Worm (Caenorhabditis elegans) whole organism, L2 larva: Measurements from ENCODE around the gene cisd-1.

ENCODE experiments used
- ZK546.5 ChIP-seq: sonication (generic microtip); optimal IDR thresholded peaks from 2 replicates; lab custom pipeline; 2017; ENCODE audit warnings: missing biosample characterization, missing genetic modification characterization
- egl-27 ChIP-seq: sonication (generic microtip); optimal IDR thresholded peaks from 3 replicates; lab custom pipeline; 2017; ENCODE audit warnings: missing biosample characterization, missing genetic modification reagents, missing genetic modification characterization
- elt-3 ChIP-seq: sonication (generic microtip); optimal IDR thresholded peaks from 2 replicates; lab custom pipeline; 2017; ENCODE audit warnings: missing biosample characterization, missing genetic modification characterization
- fos-1 ChIP-seq: fragments of 150-350 bp; optimal IDR thresholded peaks from 2 replicates; lab custom pipeline; 2014; ENCODE audit warnings: missing biosample characterization, missing genetic modification characterization
- lsy-2 ChIP-seq, 2 experiments: fragments of 150-350 bp in 1 of 2; sonication (generic microtip) in 1 of 2; optimal IDR thresholded peaks; 2 replicates each; lab custom pipeline; 2014 to 2017; ENCODE audit warnings: missing biosample characterization in 2 of 2, missing genetic modification characterization in 2 of 2
- nhr-12 ChIP-seq: fragments of 150-350 bp; optimal IDR thresholded peaks from 2 replicates; lab custom pipeline; 2014; ENCODE audit warnings: missing biosample characterization, missing genetic modification characterization
- nhr-23 ChIP-seq: fragments of 150-350 bp; optimal IDR thresholded peaks from 2 replicates; lab custom pipeline; 2014; ENCODE audit warnings: missing biosample characterization, missing genetic modification reagents, missing genetic modification characterization
- snpc-4 ChIP-seq: fragments of 150-350 bp; optimal IDR thresholded peaks from 2 replicates; lab custom pipeline; 2014; ENCODE audit warnings: missing biosample characterization, missing genetic modification characterization
- zag-1 ChIP-seq: fragments of 150-350 bp; optimal IDR thresholded peaks from 2 replicates; lab custom pipeline; 2014; ENCODE audit warnings: missing biosample characterization, missing genetic modification characterization

DNA sequence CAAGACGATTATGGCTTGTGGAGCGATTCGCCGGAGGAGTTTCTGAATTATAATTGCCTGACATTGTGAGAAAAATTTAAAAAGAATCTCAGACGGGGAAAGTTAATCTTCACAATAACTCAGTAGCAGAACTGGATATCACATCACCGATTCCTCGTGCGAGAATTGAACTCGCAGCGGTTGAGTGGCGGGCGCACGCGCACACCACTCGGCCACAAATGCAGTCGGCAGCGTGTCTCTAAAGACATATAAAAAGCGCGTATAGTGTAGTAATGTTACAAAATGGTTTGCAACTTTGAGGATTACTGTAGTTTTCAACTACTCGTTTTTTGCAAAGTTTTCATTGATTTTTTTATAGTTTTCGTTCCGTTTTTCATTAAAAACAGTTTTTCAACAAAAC is 15.2 kb upstream of the cisd-1 start:
- TF ChIP-seq fos-1 (tag; lab: Kevin White, UChicago) (peak; percentile 70), elt-3 (tag; lab: Kevin White, UChicago) (no peak), ZK546.5 (no peak), zag-1 (tag; lab: Kevin White, UChicago) (peak; percentile 1), nhr-12 (tag; lab: Kevin White, UChicago) (no peak), nhr-23 (no peak), snpc-4 (tag; lab: Kevin White, UChicago) (peak; percentile 19), lsy-2 (tag; optimal IDR thresholded peaks at IDR 0.05; lab: Kevin White, UChicago) (peak; percentile 48 to 88), egl-27 (tag; lab: Kevin White, UChicago) (peak; percentile 35)
